Fruit fly (Drosophila melanogaster) whole organism, embryonic: ENCODE measurements around the gene CG6931.

Experiments used
- Aef1 ChIP-seq: fragments of 200-800 bp; sonication (Bioruptor generic); IDR thresholded peaks from 3 replicates; pipeline ENCODE4 v1.3.6; 2022; ENCODE audit warnings: missing biosample characterization, missing genetic modification characterization
- Asciz ChIP-seq: fragments of 200-800 bp; sonication (Bioruptor generic); optimal IDR thresholded peaks from 2 replicates; lab custom pipeline; 2017; ENCODE audit warnings: missing biosample characterization, mild to moderate bottlenecking, missing genetic modification characterization, missing genetic modification reagents
- BEAF-32 ChIP-seq: fragments of 200-800 bp; sonication (Bioruptor generic); optimal IDR thresholded peaks from 3 replicates; lab custom pipeline; 2017; ENCODE audit warnings: missing biosample characterization, missing genetic modification characterization, mild to moderate bottlenecking, moderate library complexity, missing genetic modification reagents
- CG10959 ChIP-seq: fragments of 200-800 bp; sonication (Bioruptor generic); IDR thresholded peaks from 2 replicates; pipeline ENCODE4 v1.3.6; 2022; ENCODE audit warnings: missing biosample characterization, missing genetic modification characterization
- CG11247 ChIP-seq: fragments of 200-800 bp; sonication (Bioruptor generic); IDR thresholded peaks from 2 replicates; pipeline ENCODE4 v1.3.6; 2022; ENCODE audit warnings: missing biosample characterization, missing genetic modification characterization
- CG12071 ChIP-seq: fragments of 200-800 bp; sonication (Bioruptor generic); optimal IDR thresholded peaks from 3 replicates; lab custom pipeline; 2018; ENCODE audit warnings: missing biosample characterization, mild to moderate bottlenecking, missing genetic modification characterization
- CG12104 ChIP-seq: fragments of 200-800 bp; sonication (Bioruptor generic); optimal IDR thresholded peaks from 3 replicates; lab custom pipeline; 2016; ENCODE audit warnings: missing biosample characterization, missing genetic modification characterization
- CG12391 ChIP-seq: fragments of 200-800 bp; sonication (Bioruptor generic); optimal IDR thresholded peaks from 3 replicates; lab custom pipeline; 2018; ENCODE audit warnings: missing biosample characterization, mild to moderate bottlenecking, missing genetic modification characterization, moderate library complexity
- CG12659 ChIP-seq: fragments of 200-800 bp; sonication (Bioruptor generic); optimal IDR thresholded peaks from 3 replicates; lab custom pipeline; 2017; ENCODE audit warnings: mild to moderate bottlenecking, missing biosample characterization, missing genetic modification reagents, missing genetic modification characterization
- CG12942 ChIP-seq: fragments of 200-800 bp; sonication (Bioruptor generic); optimal IDR thresholded peaks from 3 replicates; lab custom pipeline; 2016; ENCODE audit warnings: missing biosample characterization, missing genetic modification characterization
- CG1603 ChIP-seq: fragments of 200-800 bp; sonication (Bioruptor generic); optimal IDR thresholded peaks from 2 replicates; lab custom pipeline; 2019; ENCODE audit warnings: missing biosample characterization, mild to moderate bottlenecking, missing genetic modification characterization, moderate library complexity
- CG16779 ChIP-seq: fragments of 200-800 bp; sonication (Bioruptor generic); IDR thresholded peaks from 2 replicates; pipeline ENCODE4 v1.3.6; 2022; ENCODE audit warnings: missing biosample characterization, missing genetic modification characterization
- CG17361 ChIP-seq: fragments of 200-800 bp; sonication (Bioruptor generic); IDR thresholded peaks from 3 replicates; pipeline ENCODE4 v1.3.6; 2022; ENCODE audit warnings: missing biosample characterization, missing genetic modification characterization
- CG17829 ChIP-seq: fragments of 200-800 bp; optimal IDR thresholded peaks from 2 replicates; lab custom pipeline; 2019; ENCODE audit warnings: missing biosample characterization, mild to moderate bottlenecking, missing genetic modification characterization, moderate library complexity
- CG2199 ChIP-seq: fragments of 200-800 bp; sonication (Bioruptor generic); IDR thresholded peaks from 3 replicates; pipeline ENCODE4 v1.3.6; 2022; ENCODE audit warnings: missing biosample characterization, missing genetic modification characterization
- CG2678 ChIP-seq: fragments of 200-800 bp; sonication (Bioruptor generic); optimal IDR thresholded peaks from 3 replicates; lab custom pipeline; 2019; ENCODE audit warnings: missing biosample characterization, mild to moderate bottlenecking, missing genetic modification characterization, moderate library complexity
- CG3065 ChIP-seq: fragments of 200-800 bp; sonication (Bioruptor generic); optimal IDR thresholded peaks from 2 replicates; lab custom pipeline; 2016; ENCODE audit warnings: missing biosample characterization, missing genetic modification characterization
- CG4617 ChIP-seq: fragments of 200-800 bp; sonication (Bioruptor generic); optimal IDR thresholded peaks from 3 replicates; lab custom pipeline; 2016; ENCODE audit warnings: missing biosample characterization, missing genetic modification characterization, borderline replicate concordance
- CG6791 ChIP-seq: fragments of 200-800 bp; sonication (Bioruptor generic); IDR thresholded peaks from 3 replicates; pipeline ENCODE4 v1.3.6; 2022; ENCODE audit warnings: missing biosample characterization, missing genetic modification characterization; ENCODE audit not compliant: partially characterized antibody
- CG8281 ChIP-seq: fragments of 200-800 bp; sonication (Bioruptor generic); optimal IDR thresholded peaks from 2 replicates; lab custom pipeline; 2018; ENCODE audit warnings: missing biosample characterization, mild to moderate bottlenecking, missing genetic modification characterization, moderate library complexity
- CG9797 ChIP-seq: fragments of 200-800 bp; sonication (Bioruptor generic); optimal IDR thresholded peaks from 3 replicates; lab custom pipeline; 2018; ENCODE audit warnings: missing biosample characterization, mild to moderate bottlenecking, missing genetic modification characterization
- CkIIα-i1 ChIP-seq: fragments of 200-800 bp; sonication (Bioruptor generic); IDR thresholded peaks from 2 replicates; pipeline ENCODE4 v1.3.6; 2022; ENCODE audit warnings: missing biosample characterization, missing genetic modification characterization
- CoRest ChIP-seq: fragments of 200-800 bp; sonication (Bioruptor generic); optimal IDR thresholded peaks from 3 replicates; lab custom pipeline; 2018; ENCODE audit warnings: missing biosample characterization, mild to moderate bottlenecking, missing genetic modification characterization, moderate library complexity
- D19B ChIP-seq: fragments of 200-800 bp; sonication (Bioruptor generic); optimal IDR thresholded peaks from 2 replicates; lab custom pipeline; 2017; ENCODE audit warnings: missing biosample characterization, mild to moderate bottlenecking, missing genetic modification characterization
- Deaf1 ChIP-seq: fragments of 200-800 bp; optimal IDR thresholded peaks from 3 replicates; lab custom pipeline; 2019; ENCODE audit warnings: missing biosample characterization, mild to moderate bottlenecking, missing genetic modification characterization, moderate library complexity
- Dip2 ChIP-seq: fragments of 200-800 bp; sonication (Bioruptor generic); IDR thresholded peaks from 2 replicates; pipeline ENCODE4 v1.3.6; 2022; ENCODE audit warnings: missing biosample characterization, missing genetic modification characterization
- Drgx ChIP-seq: fragments of 200-800 bp; sonication (Bioruptor generic); IDR thresholded peaks from 2 replicates; pipeline ENCODE4 v1.3.6; 2022; ENCODE audit warnings: missing biosample characterization, missing genetic modification characterization
- Fer3 ChIP-seq: fragments of 200-800 bp; sonication (Bioruptor generic); optimal IDR thresholded peaks from 2 replicates; lab custom pipeline; 2018; ENCODE audit warnings: missing biosample characterization, mild to moderate bottlenecking, missing genetic modification characterization, moderate library complexity
- HmgD ChIP-seq: fragments of 200-800 bp; sonication (Bioruptor generic); optimal IDR thresholded peaks from 3 replicates; lab custom pipeline; 2016; ENCODE audit warnings: missing biosample characterization, missing genetic modification characterization
- HmgZ ChIP-seq: fragments of 200-800 bp; sonication (Bioruptor generic); optimal IDR thresholded peaks from 2 replicates; lab custom pipeline; 2018; ENCODE audit warnings: missing biosample characterization, mild to moderate bottlenecking, missing genetic modification characterization
- Nf-YB ChIP-seq: fragments of 200-800 bp; sonication (Bioruptor generic); optimal IDR thresholded peaks from 3 replicates; lab custom pipeline; 2019; ENCODE audit warnings: missing biosample characterization, mild to moderate bottlenecking, missing genetic modification characterization, moderate library complexity
- Nf-YC ChIP-seq: fragments of 200-800 bp; optimal IDR thresholded peaks from 3 replicates; lab custom pipeline; 2019; ENCODE audit warnings: missing biosample characterization, mild to moderate bottlenecking, missing genetic modification characterization, moderate library complexity
- Pdp1 ChIP-seq, 2 experiments: fragments of 200-800 bp; sonication (Bioruptor generic); optimal IDR thresholded peaks; 3 replicates each; lab custom pipeline; 2016; ENCODE audit warnings: missing biosample characterization in 2 of 2, missing genetic modification characterization in 2 of 2, mild to moderate bottlenecking in 1 of 2, moderate library complexity in 1 of 2
- Poxn ChIP-seq: fragments of 200-800 bp; sonication (Bioruptor generic); IDR thresholded peaks from 2 replicates; pipeline ENCODE4 v1.3.6; 2022; ENCODE audit warnings: missing biosample characterization, missing genetic modification characterization
- Spps ChIP-seq: fragments of 200-800 bp; sonication (Bioruptor generic); optimal IDR thresholded peaks from 2 replicates; lab custom pipeline; 2018; ENCODE audit warnings: missing biosample characterization, mild to moderate bottlenecking, missing genetic modification characterization
- Stat92E ChIP-seq, 3 experiments: fragments of >200 bp in 2 of 3; fragments of 200-800 bp in 1 of 3; sonication (Bioruptor generic) in 1 of 3; optimal IDR thresholded peaks; 2 replicates each; lab custom pipeline; 2017 to 2019; ENCODE audit warnings: missing biosample characterization in 3 of 3, missing genetic modification characterization in 3 of 3, mild to moderate bottlenecking in 1 of 3, moderate library complexity in 1 of 3
- crol ChIP-seq: fragments of 200-800 bp; sonication (Bioruptor generic); IDR thresholded peaks from 2 replicates; pipeline ENCODE4 v1.3.6; 2022; ENCODE audit warnings: missing biosample characterization, missing genetic modification characterization
- danr ChIP-seq: fragments of 200-800 bp; sonication (Bioruptor generic); IDR thresholded peaks from 2 replicates; pipeline ENCODE4 v1.3.6; 2022; ENCODE audit warnings: missing biosample characterization, missing genetic modification characterization
- eve ChIP-seq, 2 experiments: fragments of >200 bp; optimal IDR thresholded peaks; 2 replicates each; lab custom pipeline; 2017; ENCODE audit warnings: missing biosample characterization in 2 of 2, missing genetic modification characterization in 2 of 2
- kay ChIP-seq: fragments of 200-800 bp; sonication (Bioruptor generic); optimal IDR thresholded peaks from 2 replicates; lab custom pipeline; 2016; ENCODE audit warnings: missing biosample characterization, missing genetic modification characterization
- lilli ChIP-seq: fragments of 200-800 bp; sonication (Bioruptor generic); optimal IDR thresholded peaks from 3 replicates; lab custom pipeline; 2016; ENCODE audit warnings: missing biosample characterization, missing genetic modification characterization
- lmd ChIP-seq: fragments of 200-800 bp; sonication (Bioruptor generic); IDR thresholded peaks from 2 replicates; pipeline ENCODE4 v1.3.6; 2022; ENCODE audit warnings: missing biosample characterization, missing genetic modification characterization
- mirr ChIP-seq: fragments of 200-800 bp; sonication (Bioruptor generic); optimal IDR thresholded peaks from 3 replicates; lab custom pipeline; 2018; ENCODE audit warnings: missing biosample characterization, mild to moderate bottlenecking, missing genetic modification characterization
- schlank ChIP-seq: fragments of 200-800 bp; sonication (Bioruptor generic); optimal IDR thresholded peaks from 2 replicates; lab custom pipeline; 2018; ENCODE audit warnings: missing biosample characterization, mild to moderate bottlenecking, missing genetic modification characterization
- sim ChIP-seq: fragments of 200-800 bp; sonication (Bioruptor generic); IDR thresholded peaks from 2 replicates; pipeline ENCODE4 v1.3.6; 2022; ENCODE audit warnings: missing biosample characterization, missing genetic modification characterization
- ssp ChIP-seq: fragments of 200-800 bp; sonication (Bioruptor generic); IDR thresholded peaks from 2 replicates; pipeline ENCODE4 v1.3.6; 2022; ENCODE audit warnings: missing biosample characterization, missing genetic modification characterization
- tgo ChIP-seq: fragments of 200-800 bp; sonication (Bioruptor generic); IDR thresholded peaks from 3 replicates; pipeline ENCODE4 v1.3.6; 2022; ENCODE audit warnings: missing biosample characterization, missing genetic modification characterization
- toy ChIP-seq: fragments of 200-800 bp; sonication (Bioruptor generic); IDR thresholded peaks from 2 replicates; pipeline ENCODE4 v1.3.6; 2022; ENCODE audit warnings: missing biosample characterization, missing genetic modification characterization
- twi ChIP-seq: fragments of 200-800 bp; optimal IDR thresholded peaks from 2 replicates; lab custom pipeline; 2019; ENCODE audit warnings: missing biosample characterization, mild to moderate bottlenecking, missing genetic modification characterization, moderate library complexity
- unc-4 ChIP-seq: fragments of 200-800 bp; sonication (Bioruptor generic); IDR thresholded peaks from 2 replicates; pipeline ENCODE4 v1.3.6; 2022; ENCODE audit warnings: missing biosample characterization, missing genetic modification characterization; ENCODE audit not compliant: partially characterized antibody

The CG6931 gene

DNA sequence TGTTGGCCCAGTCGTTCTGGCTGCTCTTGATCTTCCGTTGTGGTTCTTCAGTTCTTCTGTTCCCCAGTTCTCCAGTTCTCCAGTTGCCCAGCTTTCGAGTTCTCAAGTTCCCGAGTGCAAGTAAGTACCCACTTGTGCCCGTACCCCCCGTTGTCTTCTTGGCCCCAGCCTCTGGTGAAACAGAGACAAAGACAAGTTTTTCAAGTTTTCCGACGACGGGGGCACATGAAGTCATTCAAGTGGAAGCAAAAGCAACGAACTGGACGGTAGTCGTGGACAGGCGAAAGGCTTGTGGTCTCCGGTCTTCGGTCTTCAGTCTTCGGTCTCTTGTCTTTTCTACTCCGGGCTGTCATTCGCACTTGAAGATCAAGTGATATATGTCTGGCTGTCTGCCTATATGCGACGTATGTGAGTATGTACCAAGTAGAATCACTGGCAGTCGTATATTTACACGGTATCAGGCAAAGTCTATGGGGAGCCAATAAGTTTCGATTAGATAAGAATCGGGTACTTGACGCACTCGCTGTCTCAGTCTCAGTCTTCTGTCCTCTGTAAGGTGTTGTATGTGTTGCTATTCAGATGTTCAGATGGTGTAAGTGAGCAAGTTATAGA, 49.9 kb downstream of the CG6931 start (continued):
- TF ChIP-seq Nf-YC (tag; lab: Kevin White, UChicago) (no peak), eve (GFP tag; optimal IDR thresholded peaks at IDR 0.05; lab: Kevin White, UChicago) (no peak), CoRest (tag; lab: Kevin White, UChicago) (no peak), Dip2 (no peak), CkIIα-i1 (GFP tag; lab: Robert Waterston, UW) (no peak), CG16779 (GFP tag; lab: Robert Waterston, UW) (no peak), twi (tag; lab: Kevin White, UChicago) (no peak), schlank (tag; lab: Kevin White, UChicago) (no peak), CG17361 (GFP tag; lab: Robert Waterston, UW) (no peak), HmgD (GFP tag; lab: Kevin White, UChicago) (no peak), CG12391 (tag; lab: Kevin White, UChicago) (no peak), HmgZ (peak; percentile 47), CG10959 (GFP tag; lab: Robert Waterston, UW) (no peak), CG9797 (no peak), tgo (GFP tag; lab: Robert Waterston, UW) (no peak), CG6791 (GFP tag; lab: Robert Waterston, UW) (no peak), BEAF-32 (GFP tag; lab: Kevin White, UChicago) (no peak), toy (GFP tag; lab: Robert Waterston, UW) (no peak), Pdp1 (GFP tag; optimal IDR thresholded peaks at IDR 0.05; lab: Kevin White, UChicago) (peak in 1 of 2 experiments; percentile 35), ssp (GFP tag; lab: Robert Waterston, UW) (no peak), CG12659 (no peak), CG12071 (GFP tag; lab: Kevin White, UChicago) (no peak), CG17829 (tag; lab: Kevin White, UChicago) (no peak), danr (GFP tag; lab: Robert Waterston, UW) (no peak), CG12104 (GFP tag; lab: Kevin White, UChicago) (no peak), D19B (GFP tag; lab: Kevin White, UChicago) (peak; percentile 78), CG2678 (tag; lab: Kevin White, UChicago) (no peak), Aef1 (GFP tag; lab: Robert Waterston, UW) (no peak), Asciz (no peak), sim (GFP tag; lab: Robert Waterston, UW) (no peak), CG12942 (no peak), CG3065 (no peak), unc-4 (no peak), Deaf1 (tag; lab: Kevin White, UChicago) (peak; percentile 63), kay (no peak), CG8281 (tag; lab: Kevin White, UChicago) (no peak), Drgx (GFP tag; lab: Robert Waterston, UW) (0 out of 2 replicates have a peak, but pooled peaks have one; percentile 8), lmd (GFP tag; lab: Robert Waterston, UW) (no peak), Nf-YB (peak; percentile 13), CG4617 (no peak), crol (GFP tag; lab: Robert Waterston, UW) (peak; percentile 68; the same call in 1 of the 2 replicates), CG2199 (0 out of 3 replicates have a peak, but pooled peaks have one; percentile 11), Stat92E (GFP tag; optimal IDR thresholded peaks at IDR 0.05; lab: Kevin White, UChicago) (no peak), mirr (peak; percentile 29), Spps (tag; lab: Kevin White, UChicago) (no peak), Fer3 (tag; lab: Kevin White, UChicago) (no peak), Poxn (GFP tag; lab: Robert Waterston, UW) (no peak), CG1603 (tag; lab: Kevin White, UChicago) (no peak), lilli (GFP tag; lab: Kevin White, UChicago) (no peak), CG11247 (GFP tag; lab: Robert Waterston, UW) (no peak)
